Worm (Caenorhabditis elegans) whole organism, L1 larva: Measurements from ENCODE around the gene Y54F10BM.13.

Experiments used
- C16A3.4 ChIP-seq: fragments of 150-350 bp; optimal IDR thresholded peaks from 2 replicates; lab custom pipeline; 2014; ENCODE audit warnings: missing biosample characterization, missing genetic modification characterization
- F16B12.6 ChIP-seq: fragments of 150-350 bp; optimal IDR thresholded peaks from 2 replicates; lab custom pipeline; 2014; ENCODE audit warnings: missing biosample characterization, missing genetic modification characterization
- aha-1 ChIP-seq: fragments of 150-350 bp; optimal IDR thresholded peaks from 2 replicates; lab custom pipeline; 2014; ENCODE audit warnings: missing biosample characterization, missing genetic modification characterization
- aly-2 ChIP-seq: fragments of 150-350 bp; optimal IDR thresholded peaks from 2 replicates; lab custom pipeline; 2014; ENCODE audit warnings: missing biosample characterization, missing genetic modification characterization
- blmp-1 ChIP-seq: fragments of 150-350 bp; optimal IDR thresholded peaks from 2 replicates; lab custom pipeline; 2014; ENCODE audit warnings: missing biosample characterization, missing genetic modification characterization
- ceh-63 ChIP-seq: fragments of 200-800 bp; sonication (Bioruptor generic); optimal IDR thresholded peaks from 2 replicates; lab custom pipeline; 2018; ENCODE audit warnings: mild to moderate bottlenecking, missing genetic modification characterization, missing compliant biosample characterization
- ceh-8 ChIP-seq: fragments of 200-800 bp; sonication (Bioruptor generic); optimal IDR thresholded peaks from 2 replicates; lab custom pipeline; 2018; ENCODE audit warnings: mild to moderate bottlenecking, missing genetic modification characterization, moderate library complexity, missing compliant biosample characterization
- ceh-82 ChIP-seq, 3 experiments: fragments of 150-350 bp in 1 of 3; sonication (generic microtip) in 2 of 3; optimal IDR thresholded peaks; 2 replicates each; lab custom pipeline; 2014 to 2017; ENCODE audit warnings: missing biosample characterization in 3 of 3, missing genetic modification characterization in 3 of 3
- ceh-90 ChIP-seq: sonication (generic microtip); optimal IDR thresholded peaks from 2 replicates; lab custom pipeline; 2016; ENCODE audit warnings: missing genetic modification characterization, missing compliant biosample characterization
- dpl-1 ChIP-seq, 3 experiments: fragments of 150-350 bp in 2 of 3; sonication (generic microtip) in 1 of 3; optimal IDR thresholded peaks; 2 replicates each; lab custom pipeline; 2014 to 2017; ENCODE audit warnings: missing biosample characterization in 3 of 3, missing genetic modification characterization in 3 of 3, missing genetic modification reagents in 3 of 3
- efl-1 ChIP-seq, 4 experiments: fragments of 150-350 bp; optimal IDR thresholded peaks in 3 of 4; peaks in 1 of 4; 1 replicate in 1 of 4; 2 replicates in 3 of 4; lab custom pipeline; 2014; ENCODE audit warnings: missing biosample characterization in 2 of 4, missing genetic modification characterization in 2 of 4, missing genetic modification reagents in 2 of 4
- egl-27 ChIP-seq, 2 experiments: fragments of 150-350 bp in 1 of 2; sonication (generic microtip); optimal IDR thresholded peaks; 3 replicates each; lab custom pipeline; 2017 to 2018; ENCODE audit warnings: missing biosample characterization in 2 of 2, missing genetic modification characterization in 2 of 2, missing genetic modification reagents in 2 of 2
- elt-3 ChIP-seq, 6 experiments: fragments of 150-350 bp in 1 of 6; sonication (generic microtip); optimal IDR thresholded peaks; 2 replicates each; lab custom pipeline; 2017 to 2018; ENCODE audit warnings: missing biosample characterization in 6 of 6, missing genetic modification characterization in 6 of 6, inconsistent platforms in 1 of 6
- ets-5 ChIP-seq: fragments of 200-800 bp; sonication (Bioruptor generic); IDR thresholded peaks from 2 replicates; pipeline ENCODE4 v1.3.6; 2022; ENCODE audit warnings: missing genetic modification characterization, missing compliant biosample characterization
- fkh-8 ChIP-seq: sonication (generic microtip); optimal IDR thresholded peaks from 2 replicates; lab custom pipeline; 2016; ENCODE audit warnings: mild to moderate bottlenecking, missing genetic modification characterization, missing compliant biosample characterization
- fos-1 ChIP-seq: fragments of 150-350 bp; optimal IDR thresholded peaks from 2 replicates; lab custom pipeline; 2014; ENCODE audit warnings: missing biosample characterization, missing genetic modification characterization
- grh-1 ChIP-seq: fragments of 200-800 bp; sonication (Bioruptor generic); IDR thresholded peaks from 2 replicates; pipeline ENCODE4 v1.3.6; 2022; ENCODE audit warnings: missing genetic modification reagents, missing genetic modification characterization, missing compliant biosample characterization
- hlh-4 ChIP-seq: sonication (generic microtip); optimal IDR thresholded peaks from 2 replicates; lab custom pipeline; 2016; ENCODE audit warnings: mild to moderate bottlenecking, missing genetic modification characterization, missing compliant biosample characterization
- irx-1 ChIP-seq: sonication (generic microtip); optimal IDR thresholded peaks from 2 replicates; lab custom pipeline; 2016; ENCODE audit warnings: missing genetic modification characterization, missing compliant biosample characterization
- isw-1 ChIP-seq: fragments of 200-800 bp; sonication (Bioruptor generic); IDR thresholded peaks from 2 replicates; pipeline ENCODE4 v1.3.6; 2022; ENCODE audit warnings: missing genetic modification characterization, missing compliant biosample characterization
- lin-15B ChIP-seq: fragments of 150-350 bp; sonication (generic microtip); optimal IDR thresholded peaks from 3 replicates; lab custom pipeline; 2014; ENCODE audit warnings: missing biosample characterization, missing genetic modification characterization
- lin-35 ChIP-seq, 2 experiments: fragments of 150-350 bp; optimal IDR thresholded peaks; 2 replicates each; lab custom pipeline; 2014; ENCODE audit warnings: missing biosample characterization in 2 of 2, missing genetic modification characterization in 2 of 2, missing genetic modification reagents in 2 of 2
- lin-39 ChIP-seq: fragments of 150-350 bp; optimal IDR thresholded peaks from 2 replicates; lab custom pipeline; 2014; ENCODE audit warnings: missing biosample characterization, missing genetic modification reagents, missing genetic modification characterization
- lir-3 ChIP-seq: sonication (generic microtip); optimal IDR thresholded peaks from 2 replicates; lab custom pipeline; 2016; ENCODE audit warnings: mild to moderate bottlenecking, missing genetic modification characterization, moderate library complexity, missing compliant biosample characterization; ENCODE audit not compliant: poor library complexity
- lsy-2 ChIP-seq, 2 experiments: fragments of 150-350 bp; optimal IDR thresholded peaks; 2 replicates each; lab custom pipeline; 2014; ENCODE audit warnings: missing biosample characterization in 2 of 2, missing genetic modification characterization in 2 of 2
- mdl-1 ChIP-seq, 2 experiments: fragments of 150-350 bp; optimal IDR thresholded peaks; 2 replicates each; lab custom pipeline; 2014 to 2017; ENCODE audit warnings: missing biosample characterization in 2 of 2, missing genetic modification characterization in 2 of 2, inconsistent platforms in 1 of 2
- mef-2 ChIP-seq: fragments of 150-350 bp; optimal IDR thresholded peaks from 2 replicates; lab custom pipeline; 2014; ENCODE audit warnings: missing biosample characterization, missing genetic modification characterization
- mep-1 ChIP-seq: fragments of 150-350 bp; optimal IDR thresholded peaks from 2 replicates; lab custom pipeline; 2014; ENCODE audit warnings: missing biosample characterization, missing genetic modification characterization
- nhr-11 ChIP-seq: fragments of 150-350 bp; optimal IDR thresholded peaks from 2 replicates; lab custom pipeline; 2014; ENCODE audit warnings: missing biosample characterization, missing genetic modification characterization
- nhr-19 ChIP-seq: fragments of 200-800 bp; sonication (Bioruptor generic); conservative IDR thresholded peaks from 2 replicates; pipeline ENCODE4 v1.3.6; 2022; ENCODE audit warnings: missing genetic modification characterization, missing compliant biosample characterization
- nhr-20 ChIP-seq: sonication (generic microtip); optimal IDR thresholded peaks from 2 replicates; lab custom pipeline; 2016; ENCODE audit warnings: mild to moderate bottlenecking, missing genetic modification characterization, missing compliant biosample characterization
- nhr-28 ChIP-seq: fragments of 150-350 bp; optimal IDR thresholded peaks from 2 replicates; lab custom pipeline; 2014; ENCODE audit warnings: missing biosample characterization, missing genetic modification characterization
- nhr-47 ChIP-seq: sonication (generic microtip); optimal IDR thresholded peaks from 2 replicates; lab custom pipeline; 2016; ENCODE audit warnings: mild to moderate bottlenecking, missing genetic modification characterization, moderate library complexity, missing compliant biosample characterization
- nhr-76 ChIP-seq: sonication (generic microtip); optimal IDR thresholded peaks from 2 replicates; lab custom pipeline; 2017; ENCODE audit warnings: missing biosample characterization, missing genetic modification characterization
- nhr-77 ChIP-seq: fragments of 150-350 bp; optimal IDR thresholded peaks from 2 replicates; lab custom pipeline; 2014; ENCODE audit warnings: missing biosample characterization, missing genetic modification characterization
- nhr-84 ChIP-seq: sonication (generic microtip); optimal IDR thresholded peaks from 2 replicates; lab custom pipeline; 2017; ENCODE audit warnings: missing biosample characterization, missing genetic modification characterization
- nhr-85 ChIP-seq: sonication (generic microtip); peaks from one replicate; lab custom pipeline; 2016; ENCODE audit warnings: missing genetic modification characterization, inconsistent platforms, missing compliant biosample characterization
- nhr-90 ChIP-seq: sonication (generic microtip); optimal IDR thresholded peaks from 2 replicates; lab custom pipeline; 2016; ENCODE audit warnings: mild to moderate bottlenecking, missing genetic modification characterization, missing compliant biosample characterization; ENCODE audit not compliant: poor library complexity
- pqm-1 ChIP-seq: sonication (generic microtip); optimal IDR thresholded peaks from 3 replicates; lab custom pipeline; 2017; ENCODE audit warnings: missing biosample characterization, missing genetic modification characterization
- rnt-1 ChIP-seq: sonication (generic microtip); optimal IDR thresholded peaks from 2 replicates; lab custom pipeline; 2016; ENCODE audit warnings: mild to moderate bottlenecking, missing genetic modification characterization, moderate library complexity, missing compliant biosample characterization
- skn-1 ChIP-seq: fragments of 150-350 bp; optimal IDR thresholded peaks from 2 replicates; lab custom pipeline; 2014; ENCODE audit warnings: missing biosample characterization, missing genetic modification characterization
- snpc-4 ChIP-seq: fragments of 150-350 bp; optimal IDR thresholded peaks from 2 replicates; lab custom pipeline; 2014; ENCODE audit warnings: missing biosample characterization, missing genetic modification characterization
- sup-37 ChIP-seq: fragments of 200-800 bp; sonication (Bioruptor generic); optimal IDR thresholded peaks from 2 replicates; lab custom pipeline; 2018; ENCODE audit warnings: mild to moderate bottlenecking, missing genetic modification characterization, missing compliant biosample characterization
- tbx-2 ChIP-seq: sonication (generic microtip); optimal IDR thresholded peaks from 2 replicates; lab custom pipeline; 2016; ENCODE audit warnings: missing genetic modification characterization, missing compliant biosample characterization
- tlp-1 ChIP-seq: fragments of 150-350 bp; optimal IDR thresholded peaks from 2 replicates; lab custom pipeline; 2014; ENCODE audit warnings: missing biosample characterization, missing genetic modification characterization
- unc-30 ChIP-seq: sonication (generic microtip); optimal IDR thresholded peaks from 2 replicates; lab custom pipeline; 2017; ENCODE audit warnings: missing biosample characterization, missing genetic modification characterization
- unc-62 ChIP-seq: fragments of 150-350 bp; optimal IDR thresholded peaks from 2 replicates; lab custom pipeline; 2014; ENCODE audit warnings: missing biosample characterization, missing genetic modification reagents, missing genetic modification characterization
- unc-86 ChIP-seq: sonication (generic microtip); optimal IDR thresholded peaks from 2 replicates; lab custom pipeline; 2016; ENCODE audit warnings: missing genetic modification characterization, missing compliant biosample characterization
- unc-98 ChIP-seq: fragments of 200-800 bp; sonication (Bioruptor generic); IDR thresholded peaks from 2 replicates; pipeline ENCODE4 v1.3.6; 2022; ENCODE audit warnings: missing genetic modification characterization, missing compliant biosample characterization
- vab-15 ChIP-seq: sonication (generic microtip); optimal IDR thresholded peaks from 2 replicates; lab custom pipeline; 2017; ENCODE audit warnings: missing genotype, mild to moderate bottlenecking, missing genetic modification characterization, missing compliant biosample characterization
- xbp-1 ChIP-seq: sonication (generic microtip); optimal IDR thresholded peaks from 2 replicates; lab custom pipeline; 2016; ENCODE audit warnings: missing genetic modification characterization, missing compliant biosample characterization
- zip-4 ChIP-seq: fragments of 200-800 bp; sonication (Bioruptor generic); optimal IDR thresholded peaks from 2 replicates; lab custom pipeline; 2018; ENCODE audit warnings: mild to moderate bottlenecking, missing genetic modification characterization, moderate library complexity, missing compliant biosample characterization
- ztf-11 ChIP-seq, 2 experiments: sonication (generic microtip); optimal IDR thresholded peaks; 2 replicates each; lab custom pipeline; 2016 to 2017; ENCODE audit warnings: missing genetic modification characterization in 2 of 2, missing biosample characterization in 1 of 2, missing compliant biosample characterization in 1 of 2

The Y54F10BM.13 gene

ce11 chrIII:2331033-2331625 lies at the start of gene Y54F10BM.13, which contains the start of gene ppm-1.D:
Gene Y54F10BM.13, minus strand, starts transcription at chrIII:2331083.
Gene ppm-1.D, plus strand, starts transcription at chrIII:2331572.
- TF ChIP-seq lir-3 (tag; lab: Kevin White, UChicago) (no peak), mef-2 (no peak), mep-1 (tag; lab: Kevin White, UChicago) (no peak), mdl-1 (tag; optimal IDR thresholded peaks at IDR 0.05; lab: Kevin White, UChicago) (no peak), snpc-4 (tag; lab: Kevin White, UChicago) (no peak), nhr-28 (tag; lab: Kevin White, UChicago) (no peak), unc-86 (tag; lab: Kevin White, UChicago) (peak; percentile 19), aly-2 (tag; lab: Kevin White, UChicago) (no peak), ztf-11 (tag; optimal IDR thresholded peaks at IDR 0.05; lab: Kevin White, UChicago) (no peak), rnt-1 (no peak), lin-15B (tag; lab: Kevin White, UChicago) (peak; percentile 54), unc-30 (tag; lab: Kevin White, UChicago) (no peak), unc-62 (GFP tag; lab: Kevin White, UChicago) (no peak), lin-35 (GFP tag; optimal IDR thresholded peaks at IDR 0.05; lab: Kevin White, UChicago) (peak; percentile 91 to 95), blmp-1 (tag; lab: Kevin White, UChicago) (peak; percentile 35), ceh-8 (GFP tag; lab: Kevin White, UChicago) (no peak), nhr-47 (tag; lab: Kevin White, UChicago) (no peak), hlh-4 (tag; lab: Kevin White, UChicago) (no peak), ets-5 (no peak), tlp-1 (tag; lab: Kevin White, UChicago) (no peak), sup-37 (GFP tag; lab: Kevin White, UChicago) (no peak), nhr-20 (tag; lab: Kevin White, UChicago) (no peak), tbx-2 (peak; percentile 29), unc-98 (GFP tag; lab: Robert Waterston, UW) (peak; percentile 49; the same call in 1 of the 2 replicates), nhr-90 (tag; lab: Kevin White, UChicago) (no peak), F16B12.6 (peak; percentile 52), elt-3 (tag; optimal IDR thresholded peaks at IDR 0.05; lab: Kevin White, UChicago) (no peak), isw-1 (GFP tag; lab: Robert Waterston, UW) (no peak; the same call in 1 of the 2 replicates), nhr-77 (tag; lab: Kevin White, UChicago) (no peak), aha-1 (tag; lab: Kevin White, UChicago) (no peak), xbp-1 (peak; percentile 42), ceh-82 (tag; optimal IDR thresholded peaks at IDR 0.05; lab: Kevin White, UChicago) (peak in 1 of 3 experiments; percentile 41), fkh-8 (peak; percentile 56), pqm-1 (tag; lab: Kevin White, UChicago) (no peak), dpl-1 (GFP tag; optimal IDR thresholded peaks at IDR 0.05; lab: Kevin White, UChicago) (peak; percentile 89 to 92 (median 90)), fos-1 (no peak), nhr-11 (tag; lab: Kevin White, UChicago) (no peak), lin-39 (tag; lab: Kevin White, UChicago) (no peak), vab-15 (tag; lab: Kevin White, UChicago) (no peak), nhr-19 (0 out of 2 replicates have a peak, but pooled peaks have one; percentile 7), egl-27 (tag; optimal IDR thresholded peaks at IDR 0.05; lab: Kevin White, UChicago) (no peak), lsy-2 (tag; optimal IDR thresholded peaks at IDR 0.05; lab: Kevin White, UChicago) (peak; percentile 39 to 65), irx-1 (tag; lab: Kevin White, UChicago) (peak; percentile 18), C16A3.4 (tag; lab: Kevin White, UChicago) (peak; percentile 31), nhr-76 (no peak), ceh-90 (tag; lab: Kevin White, UChicago) (peak; percentile 34), grh-1 (GFP tag; lab: Robert Waterston, UW) (no peak), skn-1 (no peak), nhr-85 (tag; lab: Kevin White, UChicago) (peak; percentile 28), efl-1 (optimal IDR thresholded peaks at IDR 0.05; lab: Kevin White, UChicago) (peak; percentile 94 to 97), efl-1 (GFP tag; optimal IDR thresholded peaks at IDR 0.05 in 1 of 2; lab: Kevin White, UChicago) (peak; percentile 93 to 99), nhr-84 (no peak), ceh-63 (no peak), zip-4 (GFP tag; lab: Kevin White, UChicago) (no peak)
